Worm (Caenorhabditis elegans) whole organism, L1 larva: ENCODE results near the gene C45B2.2.
A peak's percentile ranks its signal among the peaks of the same experiment; 100 is the strongest.

ENCODE experiments used
- C16A3.4 ChIP-seq: fragments of 150-350 bp; optimal IDR thresholded peaks from 2 replicates; lab custom pipeline; 2014; ENCODE audit warnings: missing biosample characterization, missing genetic modification characterization
- F16B12.6 ChIP-seq: fragments of 150-350 bp; optimal IDR thresholded peaks from 2 replicates; lab custom pipeline; 2014; ENCODE audit warnings: missing biosample characterization, missing genetic modification characterization
- aha-1 ChIP-seq: fragments of 150-350 bp; optimal IDR thresholded peaks from 2 replicates; lab custom pipeline; 2014; ENCODE audit warnings: missing biosample characterization, missing genetic modification characterization
- alr-1 ChIP-seq: fragments of 200-800 bp; sonication (Bioruptor generic); optimal IDR thresholded peaks from 2 replicates; lab custom pipeline; 2018; ENCODE audit warnings: borderline replicate concordance, mild to moderate bottlenecking, missing genetic modification characterization, missing compliant biosample characterization
- ama-1 ChIP-seq: fragments of 150-350 bp; optimal IDR thresholded peaks from 2 replicates; lab custom pipeline; 2014
- blmp-1 ChIP-seq: fragments of 150-350 bp; optimal IDR thresholded peaks from 2 replicates; lab custom pipeline; 2014; ENCODE audit warnings: missing biosample characterization, missing genetic modification characterization
- ceh-63 ChIP-seq: fragments of 200-800 bp; sonication (Bioruptor generic); optimal IDR thresholded peaks from 2 replicates; lab custom pipeline; 2018; ENCODE audit warnings: mild to moderate bottlenecking, missing genetic modification characterization, missing compliant biosample characterization
- ceh-82 ChIP-seq, 3 experiments: fragments of 150-350 bp in 1 of 3; sonication (generic microtip) in 2 of 3; optimal IDR thresholded peaks; 2 replicates each; lab custom pipeline; 2014 to 2017; ENCODE audit warnings: missing biosample characterization in 3 of 3, missing genetic modification characterization in 3 of 3
- ceh-88 ChIP-seq: fragments of 200-800 bp; sonication (Bioruptor generic); IDR thresholded peaks from 2 replicates; pipeline ENCODE4 v1.3.6; 2022; ENCODE audit warnings: missing genetic modification characterization, missing compliant biosample characterization
- efl-1 ChIP-seq, 4 experiments: fragments of 150-350 bp; optimal IDR thresholded peaks in 3 of 4; peaks in 1 of 4; 1 replicate in 1 of 4; 2 replicates in 3 of 4; lab custom pipeline; 2014; ENCODE audit warnings: missing biosample characterization in 2 of 4, missing genetic modification characterization in 2 of 4, missing genetic modification reagents in 2 of 4
- efl-3 ChIP-seq: fragments of 200-800 bp; sonication (Bioruptor generic); optimal IDR thresholded peaks from 2 replicates; lab custom pipeline; 2018; ENCODE audit warnings: mild to moderate bottlenecking, missing genetic modification characterization, missing compliant biosample characterization
- egl-13 ChIP-seq: sonication (generic microtip); optimal IDR thresholded peaks from 2 replicates; lab custom pipeline; 2016; ENCODE audit warnings: missing genotype, missing genetic modification reagents, missing genetic modification characterization, missing compliant biosample characterization
- elt-2 ChIP-seq: sonication (generic microtip); optimal IDR thresholded peaks from 2 replicates; lab custom pipeline; 2016; ENCODE audit warnings: missing genetic modification characterization, mild to moderate bottlenecking, inconsistent platforms, missing compliant biosample characterization, missing genetic modification reagents
- ets-5 ChIP-seq: fragments of 200-800 bp; sonication (Bioruptor generic); IDR thresholded peaks from 2 replicates; pipeline ENCODE4 v1.3.6; 2022; ENCODE audit warnings: missing genetic modification characterization, missing compliant biosample characterization
- fkh-8 ChIP-seq: sonication (generic microtip); optimal IDR thresholded peaks from 2 replicates; lab custom pipeline; 2016; ENCODE audit warnings: mild to moderate bottlenecking, missing genetic modification characterization, missing compliant biosample characterization
- fos-1 ChIP-seq: fragments of 150-350 bp; optimal IDR thresholded peaks from 2 replicates; lab custom pipeline; 2014; ENCODE audit warnings: missing biosample characterization, missing genetic modification characterization
- hlh-17 ChIP-seq: fragments of 200-800 bp; sonication (Bioruptor generic); optimal IDR thresholded peaks from 2 replicates; lab custom pipeline; 2018; ENCODE audit warnings: missing genetic modification characterization, mild to moderate bottlenecking, missing compliant biosample characterization, moderate library complexity, borderline replicate concordance
- hlh-4 ChIP-seq: sonication (generic microtip); optimal IDR thresholded peaks from 2 replicates; lab custom pipeline; 2016; ENCODE audit warnings: mild to moderate bottlenecking, missing genetic modification characterization, missing compliant biosample characterization
- irx-1 ChIP-seq: sonication (generic microtip); optimal IDR thresholded peaks from 2 replicates; lab custom pipeline; 2016; ENCODE audit warnings: missing genetic modification characterization, missing compliant biosample characterization
- lin-14 ChIP-seq: fragments of 200-800 bp; sonication (Bioruptor generic); optimal IDR thresholded peaks from 2 replicates; lab custom pipeline; 2018; ENCODE audit warnings: mild to moderate bottlenecking, missing genetic modification characterization, moderate library complexity, missing compliant biosample characterization
- lin-35 ChIP-seq, 2 experiments: fragments of 150-350 bp; optimal IDR thresholded peaks; 2 replicates each; lab custom pipeline; 2014; ENCODE audit warnings: missing biosample characterization in 2 of 2, missing genetic modification characterization in 2 of 2, missing genetic modification reagents in 2 of 2
- lsy-2 ChIP-seq, 2 experiments: fragments of 150-350 bp; optimal IDR thresholded peaks; 2 replicates each; lab custom pipeline; 2014; ENCODE audit warnings: missing biosample characterization in 2 of 2, missing genetic modification characterization in 2 of 2
- nhr-12 ChIP-seq: sonication (generic microtip); optimal IDR thresholded peaks from 2 replicates; lab custom pipeline; 2017; ENCODE audit warnings: missing biosample characterization, missing genetic modification characterization
- nhr-20 ChIP-seq: sonication (generic microtip); optimal IDR thresholded peaks from 2 replicates; lab custom pipeline; 2016; ENCODE audit warnings: mild to moderate bottlenecking, missing genetic modification characterization, missing compliant biosample characterization
- nhr-237 ChIP-seq: fragments of 150-350 bp; optimal IDR thresholded peaks from 2 replicates; lab custom pipeline; 2014; ENCODE audit warnings: missing biosample characterization, missing genetic modification characterization
- nhr-47 ChIP-seq: sonication (generic microtip); optimal IDR thresholded peaks from 2 replicates; lab custom pipeline; 2016; ENCODE audit warnings: mild to moderate bottlenecking, missing genetic modification characterization, moderate library complexity, missing compliant biosample characterization
- nhr-71 ChIP-seq: sonication (generic microtip); optimal IDR thresholded peaks from 2 replicates; lab custom pipeline; 2016; ENCODE audit warnings: mild to moderate bottlenecking, missing genetic modification characterization, moderate library complexity, missing compliant biosample characterization
- nhr-77 ChIP-seq: fragments of 150-350 bp; optimal IDR thresholded peaks from 2 replicates; lab custom pipeline; 2014; ENCODE audit warnings: missing biosample characterization, missing genetic modification characterization
- nhr-85 ChIP-seq: sonication (generic microtip); peaks from one replicate; lab custom pipeline; 2016; ENCODE audit warnings: missing genetic modification characterization, inconsistent platforms, missing compliant biosample characterization
- nhr-90 ChIP-seq: sonication (generic microtip); optimal IDR thresholded peaks from 2 replicates; lab custom pipeline; 2016; ENCODE audit warnings: mild to moderate bottlenecking, missing genetic modification characterization, missing compliant biosample characterization; ENCODE audit not compliant: poor library complexity
- pag-3 ChIP-seq: sonication (generic microtip); optimal IDR thresholded peaks from 2 replicates; lab custom pipeline; 2017; ENCODE audit warnings: missing genetic modification characterization, mild to moderate bottlenecking, missing compliant biosample characterization, antibody characterized with exemption, borderline replicate concordance; ENCODE audit not compliant: insufficient read depth
- rnt-1 ChIP-seq: sonication (generic microtip); optimal IDR thresholded peaks from 2 replicates; lab custom pipeline; 2016; ENCODE audit warnings: mild to moderate bottlenecking, missing genetic modification characterization, moderate library complexity, missing compliant biosample characterization
- snu-23 ChIP-seq: sonication (generic microtip); optimal IDR thresholded peaks from 2 replicates; lab custom pipeline; 2016; ENCODE audit warnings: missing genetic modification characterization, missing compliant biosample characterization
- tbx-2 ChIP-seq: sonication (generic microtip); optimal IDR thresholded peaks from 2 replicates; lab custom pipeline; 2016; ENCODE audit warnings: missing genetic modification characterization, missing compliant biosample characterization
- tlp-1 ChIP-seq: fragments of 150-350 bp; optimal IDR thresholded peaks from 2 replicates; lab custom pipeline; 2014; ENCODE audit warnings: missing biosample characterization, missing genetic modification characterization
- unc-130 ChIP-seq: fragments of 150-350 bp; optimal IDR thresholded peaks from 2 replicates; lab custom pipeline; 2017; ENCODE audit warnings: missing biosample characterization, missing genetic modification characterization, inconsistent platforms
- unc-98 ChIP-seq: fragments of 200-800 bp; sonication (Bioruptor generic); IDR thresholded peaks from 2 replicates; pipeline ENCODE4 v1.3.6; 2022; ENCODE audit warnings: missing genetic modification characterization, missing compliant biosample characterization
- xbp-1 ChIP-seq: sonication (generic microtip); optimal IDR thresholded peaks from 2 replicates; lab custom pipeline; 2016; ENCODE audit warnings: missing genetic modification characterization, missing compliant biosample characterization
- zag-1 ChIP-seq: fragments of 150-350 bp; optimal IDR thresholded peaks from 2 replicates; lab custom pipeline; 2014; ENCODE audit warnings: missing biosample characterization, missing genetic modification characterization
- zip-4 ChIP-seq: fragments of 200-800 bp; sonication (Bioruptor generic); optimal IDR thresholded peaks from 2 replicates; lab custom pipeline; 2018; ENCODE audit warnings: mild to moderate bottlenecking, missing genetic modification characterization, moderate library complexity, missing compliant biosample characterization
- ztf-11 ChIP-seq, 2 experiments: sonication (generic microtip); optimal IDR thresholded peaks; 2 replicates each; lab custom pipeline; 2016 to 2017; ENCODE audit warnings: missing genetic modification characterization in 2 of 2, missing biosample characterization in 1 of 2, missing compliant biosample characterization in 1 of 2
- ztf-4 ChIP-seq: fragments of 150-350 bp; optimal IDR thresholded peaks from 2 replicates; lab custom pipeline; 2014; ENCODE audit warnings: missing biosample characterization, missing genetic modification characterization

Gene C45B2.2

DNA sequence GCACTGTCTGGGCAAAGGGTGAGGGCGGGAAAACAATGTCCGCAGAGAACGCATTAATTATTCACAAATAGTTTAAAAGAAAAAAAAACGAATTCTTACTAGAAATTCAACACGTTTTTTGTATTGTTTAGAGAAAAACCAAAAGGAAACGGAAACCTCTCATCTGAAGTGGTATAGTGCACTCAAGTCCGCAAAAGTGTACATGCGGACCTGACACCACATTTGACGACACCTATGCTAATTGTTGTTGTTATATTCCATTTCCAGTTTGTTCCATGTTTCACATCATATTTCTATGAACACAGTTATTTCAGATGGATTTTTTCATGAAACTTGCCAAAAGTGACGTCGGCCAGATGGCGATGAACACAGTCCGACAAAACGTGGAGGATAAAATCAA lies 31.8 kb upstream of the C45B2.2 start, which contains the start of gene C45B2.6 (continued):
- TF ChIP-seq aha-1 (tag; lab: Kevin White, UChicago) (no peak), elt-2 (tag; lab: Kevin White, UChicago) (no peak), C16A3.4 (no peak), hlh-4 (no peak), nhr-77 (tag; lab: Kevin White, UChicago) (no peak), ceh-82 (tag; optimal IDR thresholded peaks at IDR 0.05; lab: Kevin White, UChicago) (peak in 1 of 3 experiments; percentile 29), ceh-63 (GFP tag; lab: Kevin White, UChicago) (no peak), irx-1 (tag; lab: Kevin White, UChicago) (peak; percentile 37), ceh-88 (no peak), zip-4 (GFP tag; lab: Kevin White, UChicago) (no peak), alr-1 (tag; lab: Kevin White, UChicago) (no peak)
- TF ChIP-seq, all 84 proteins: peak for 18

DNA sequence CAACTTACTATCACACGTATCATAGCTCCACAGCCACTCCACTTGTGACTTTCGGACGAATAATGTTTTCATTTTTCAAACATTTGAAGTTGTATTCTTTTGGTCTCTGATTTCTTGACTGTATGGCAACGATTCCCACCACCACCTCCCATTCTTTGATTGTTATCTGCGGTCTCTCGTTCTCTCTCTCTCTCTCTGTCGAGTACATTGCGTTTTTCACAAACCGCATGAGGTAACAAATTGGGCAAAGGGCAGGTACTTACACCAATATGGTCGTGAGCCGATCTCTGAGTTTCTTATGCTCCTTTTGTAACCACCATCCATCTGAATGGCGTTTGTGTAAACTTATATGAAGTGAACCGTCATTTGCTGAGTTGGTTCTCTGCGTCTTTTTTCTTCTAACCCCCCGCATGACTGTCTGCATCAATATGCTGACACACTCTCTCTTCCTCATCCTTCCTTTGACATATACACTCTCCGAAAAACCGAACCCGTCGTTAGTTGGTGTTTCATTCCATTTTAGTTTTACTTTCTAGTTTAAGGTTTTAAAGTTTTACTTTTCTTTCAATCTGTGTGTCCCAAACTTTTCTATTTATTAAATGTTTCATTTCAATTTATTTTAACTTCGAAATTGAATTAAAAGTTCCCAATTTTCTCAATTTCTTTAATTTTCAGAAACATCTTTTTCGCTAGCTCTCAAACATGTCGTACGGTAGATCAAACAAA lies 26.8 kb upstream of the C45B2.2 start, which contains the start of gene gln-1:
Gene gln-1, plus strand, starts transcription at position 676 of the 726 bp plus-strand sequence.
- TF ChIP-seq ceh-63 (GFP tag; lab: Kevin White, UChicago) (no peak), unc-98 (GFP tag; lab: Robert Waterston, UW) (no peak), lin-14 (GFP tag; lab: Kevin White, UChicago) (peak; percentile 66), rnt-1 (tag; lab: Kevin White, UChicago) (peak; percentile 19), nhr-71 (tag; lab: Kevin White, UChicago) (peak; percentile 50), snu-23 (peak; percentile 52), tbx-2 (tag; lab: Kevin White, UChicago) (peak; percentile 22), lsy-2 (tag; optimal IDR thresholded peaks at IDR 0.05; lab: Kevin White, UChicago) (peak in 1 of 2 experiments; percentile 30), nhr-85 (tag; lab: Kevin White, UChicago) (peak; percentile 83), efl-1 (optimal IDR thresholded peaks at IDR 0.05; lab: Kevin White, UChicago) (no peak), efl-1 (GFP tag; optimal IDR thresholded peaks at IDR 0.05 in 1 of 2; lab: Kevin White, UChicago) (peak; percentile 5 to 79), nhr-237 (tag; lab: Kevin White, UChicago) (peak; percentile 44), lin-35 (GFP tag; optimal IDR thresholded peaks at IDR 0.05; lab: Kevin White, UChicago) (peak in 1 of 2 experiments; percentile 19), nhr-20 (peak; percentile 61), zag-1 (tag; lab: Kevin White, UChicago) (no peak), blmp-1 (tag; lab: Kevin White, UChicago) (peak; percentile 64), nhr-47 (tag; lab: Kevin White, UChicago) (peak; percentile 8), elt-2 (tag; lab: Kevin White, UChicago) (peak; percentile 81), nhr-77 (tag; lab: Kevin White, UChicago) (peak; percentile 2), xbp-1 (peak; percentile 27), irx-1 (tag; lab: Kevin White, UChicago) (peak; percentile 6), fos-1 (tag; lab: Kevin White, UChicago) (no peak)
- TF ChIP-seq, all 84 proteins: peak for 17

ce11 chrX:6059163-6059782 lies 25.3 kb upstream of the C45B2.2 start:
- TF ChIP-seq fos-1 (tag; lab: Kevin White, UChicago): no peak
- peak; percentile 12 for TF ChIP-seq nhr-90 (tag; lab: Kevin White, UChicago)
- no peak for TF ChIP-seq ztf-11 (tag; optimal IDR thresholded peaks at IDR 0.05; lab: Kevin White, UChicago)
- TF ChIP-seq ceh-82 (tag; optimal IDR thresholded peaks at IDR 0.05; lab: Kevin White, UChicago): no peak
- no peak for TF ChIP-seq nhr-12 (tag; lab: Kevin White, UChicago)
- no peak for TF ChIP-seq egl-13 (tag; lab: Kevin White, UChicago)
- TF ChIP-seq snu-23: no peak
- TF ChIP-seq ztf-4 (tag; lab: Kevin White, UChicago): no peak
- no peak for TF ChIP-seq ama-1
- TF ChIP-seq nhr-20: peak; percentile 4
- TF ChIP-seq hlh-17 (GFP tag; lab: Kevin White, UChicago): no peak
- no peak for TF ChIP-seq F16B12.6 (tag; lab: Kevin White, UChicago)
- TF ChIP-seq pag-3 (tag; lab: Kevin White, UChicago): no peak
- no peak for TF ChIP-seq xbp-1
- TF ChIP-seq nhr-47 (tag; lab: Kevin White, UChicago): no peak
- no peak for TF ChIP-seq unc-130 (tag; lab: Kevin White, UChicago)
- TF ChIP-seq efl-3 (GFP tag; lab: Kevin White, UChicago): no peak
- peak; percentile 95 for TF ChIP-seq elt-2 (tag; lab: Kevin White, UChicago)
- TF ChIP-seq ets-5 (GFP tag; lab: Robert Waterston, UW): no peak
- no peak for TF ChIP-seq fkh-8 (tag; lab: Kevin White, UChicago)
- TF ChIP-seq tlp-1 (tag; lab: Kevin White, UChicago): no peak
- TF ChIP-seq, all 84 proteins: peak for 3
